Fruit fly (Drosophila melanogaster) whole organism, wandering third instar larva: Measurements from ENCODE around the gene CG46513.
"Not testable (repeated sequence)": the region's sequence is repeated elsewhere in the genome, so short reads cannot be mapped to it uniquely, and the experiment has no call there.

Source experiments
- CG9705 ChIP-seq: fragments of 200-800 bp; sonication (Bioruptor generic); optimal IDR thresholded peaks from 2 replicates; lab custom pipeline; 2018; ENCODE audit warnings: missing biosample characterization, mild to moderate bottlenecking, missing genetic modification characterization
- Dfd ChIP-seq: fragments of >200 bp; optimal IDR thresholded peaks from 2 replicates; lab custom pipeline; 2017; ENCODE audit warnings: missing biosample characterization, missing genetic modification characterization
- br ChIP-seq: fragments of 200-800 bp; sonication (Bioruptor generic); optimal IDR thresholded peaks from 2 replicates; lab custom pipeline; 2016; ENCODE audit warnings: missing biosample characterization, missing genetic modification characterization

Gene CG46513

dm6 chrX:22241272-22241671, 49.2 kb downstream of the CG46513 start, which contains the start of gene CG46521:
Gene CG46521 (plus strand): TSS chrX:22241572.
- not testable (repeated sequence) for TF ChIP-seq Dfd, br, CG9705 (GFP tag; lab: Kevin White, UChicago)
